Worm (Caenorhabditis elegans) whole organism, L1 larva: ENCODE data around the gene czw-1.
A peak's percentile ranks its signal among the peaks of the same experiment; 100 is the strongest.

Experiments used
- C16A3.4 ChIP-seq: fragments of 150-350 bp; optimal IDR thresholded peaks from 2 replicates; lab custom pipeline; 2014; ENCODE audit warnings: missing biosample characterization, missing genetic modification characterization
- C34B4.2 ChIP-seq: sonication (generic microtip); optimal IDR thresholded peaks from 2 replicates; lab custom pipeline; 2017; ENCODE audit warnings: mild to moderate bottlenecking, missing genetic modification characterization, missing compliant biosample characterization
- ama-1 ChIP-seq: fragments of 150-350 bp; optimal IDR thresholded peaks from 2 replicates; lab custom pipeline; 2014
- ceh-63 ChIP-seq: fragments of 200-800 bp; sonication (Bioruptor generic); optimal IDR thresholded peaks from 2 replicates; lab custom pipeline; 2018; ENCODE audit warnings: mild to moderate bottlenecking, missing genetic modification characterization, missing compliant biosample characterization
- ceh-8 ChIP-seq: fragments of 200-800 bp; sonication (Bioruptor generic); optimal IDR thresholded peaks from 2 replicates; lab custom pipeline; 2018; ENCODE audit warnings: mild to moderate bottlenecking, missing genetic modification characterization, moderate library complexity, missing compliant biosample characterization
- ceh-82 ChIP-seq, 3 experiments: fragments of 150-350 bp in 1 of 3; sonication (generic microtip) in 2 of 3; optimal IDR thresholded peaks; 2 replicates each; lab custom pipeline; 2014 to 2017; ENCODE audit warnings: missing biosample characterization in 3 of 3, missing genetic modification characterization in 3 of 3
- ceh-90 ChIP-seq: sonication (generic microtip); optimal IDR thresholded peaks from 2 replicates; lab custom pipeline; 2016; ENCODE audit warnings: missing genetic modification characterization, missing compliant biosample characterization
- dpl-1 ChIP-seq, 3 experiments: fragments of 150-350 bp in 2 of 3; sonication (generic microtip) in 1 of 3; optimal IDR thresholded peaks; 2 replicates each; lab custom pipeline; 2014 to 2017; ENCODE audit warnings: missing biosample characterization in 3 of 3, missing genetic modification characterization in 3 of 3, missing genetic modification reagents in 3 of 3
- dsc-1 ChIP-seq: sonication (generic microtip); optimal IDR thresholded peaks from 2 replicates; lab custom pipeline; 2016; ENCODE audit warnings: mild to moderate bottlenecking, missing genetic modification characterization, missing compliant biosample characterization
- efl-1 ChIP-seq, 4 experiments: fragments of 150-350 bp; optimal IDR thresholded peaks in 3 of 4; peaks in 1 of 4; 1 replicate in 1 of 4; 2 replicates in 3 of 4; lab custom pipeline; 2014; ENCODE audit warnings: missing biosample characterization in 2 of 4, missing genetic modification characterization in 2 of 4, missing genetic modification reagents in 2 of 4
- efl-3 ChIP-seq: fragments of 200-800 bp; sonication (Bioruptor generic); optimal IDR thresholded peaks from 2 replicates; lab custom pipeline; 2018; ENCODE audit warnings: mild to moderate bottlenecking, missing genetic modification characterization, missing compliant biosample characterization
- egl-13 ChIP-seq: sonication (generic microtip); optimal IDR thresholded peaks from 2 replicates; lab custom pipeline; 2016; ENCODE audit warnings: missing genotype, missing genetic modification reagents, missing genetic modification characterization, missing compliant biosample characterization
- egl-27 ChIP-seq, 2 experiments: fragments of 150-350 bp in 1 of 2; sonication (generic microtip); optimal IDR thresholded peaks; 3 replicates each; lab custom pipeline; 2017 to 2018; ENCODE audit warnings: missing biosample characterization in 2 of 2, missing genetic modification characterization in 2 of 2, missing genetic modification reagents in 2 of 2
- elt-2 ChIP-seq: sonication (generic microtip); optimal IDR thresholded peaks from 2 replicates; lab custom pipeline; 2016; ENCODE audit warnings: missing genetic modification characterization, mild to moderate bottlenecking, inconsistent platforms, missing compliant biosample characterization, missing genetic modification reagents
- ets-5 ChIP-seq: fragments of 200-800 bp; sonication (Bioruptor generic); IDR thresholded peaks from 2 replicates; pipeline ENCODE4 v1.3.6; 2022; ENCODE audit warnings: missing genetic modification characterization, missing compliant biosample characterization
- fkh-10 ChIP-seq: sonication (generic microtip); optimal IDR thresholded peaks from 2 replicates; lab custom pipeline; 2017; ENCODE audit warnings: missing biosample characterization, missing genetic modification reagents, missing genetic modification characterization
- fkh-4 ChIP-seq: sonication (generic microtip); optimal IDR thresholded peaks from 2 replicates; lab custom pipeline; 2016; ENCODE audit warnings: missing compliant biosample characterization, missing genetic modification characterization, borderline replicate concordance
- fkh-8 ChIP-seq: sonication (generic microtip); optimal IDR thresholded peaks from 2 replicates; lab custom pipeline; 2016; ENCODE audit warnings: mild to moderate bottlenecking, missing genetic modification characterization, missing compliant biosample characterization
- hpl-2 ChIP-seq: fragments of 150-350 bp; optimal IDR thresholded peaks from 2 replicates; lab custom pipeline; 2014; ENCODE audit warnings: missing biosample characterization, missing genetic modification reagents, missing genetic modification characterization
- isw-1 ChIP-seq: fragments of 200-800 bp; sonication (Bioruptor generic); IDR thresholded peaks from 2 replicates; pipeline ENCODE4 v1.3.6; 2022; ENCODE audit warnings: missing genetic modification characterization, missing compliant biosample characterization
- lin-13 ChIP-seq: fragments of 150-350 bp; optimal IDR thresholded peaks from 2 replicates; lab custom pipeline; 2014; ENCODE audit warnings: missing biosample characterization, missing genetic modification reagents, missing genetic modification characterization
- lin-14 ChIP-seq: fragments of 200-800 bp; sonication (Bioruptor generic); optimal IDR thresholded peaks from 2 replicates; lab custom pipeline; 2018; ENCODE audit warnings: mild to moderate bottlenecking, missing genetic modification characterization, moderate library complexity, missing compliant biosample characterization
- lin-15B ChIP-seq: fragments of 150-350 bp; sonication (generic microtip); optimal IDR thresholded peaks from 3 replicates; lab custom pipeline; 2014; ENCODE audit warnings: missing biosample characterization, missing genetic modification characterization
- lin-39 ChIP-seq: fragments of 150-350 bp; optimal IDR thresholded peaks from 2 replicates; lab custom pipeline; 2014; ENCODE audit warnings: missing biosample characterization, missing genetic modification reagents, missing genetic modification characterization
- lir-3 ChIP-seq: sonication (generic microtip); optimal IDR thresholded peaks from 2 replicates; lab custom pipeline; 2016; ENCODE audit warnings: mild to moderate bottlenecking, missing genetic modification characterization, moderate library complexity, missing compliant biosample characterization; ENCODE audit not compliant: poor library complexity
- lsy-2 ChIP-seq, 2 experiments: fragments of 150-350 bp; optimal IDR thresholded peaks; 2 replicates each; lab custom pipeline; 2014; ENCODE audit warnings: missing biosample characterization in 2 of 2, missing genetic modification characterization in 2 of 2
- mab-9 ChIP-seq: fragments of 200-800 bp; sonication (Bioruptor generic); IDR thresholded peaks from 2 replicates; pipeline ENCODE4 v1.3.6; 2022; ENCODE audit warnings: missing genetic modification reagents, missing genetic modification characterization, missing compliant biosample characterization
- mdl-1 ChIP-seq, 2 experiments: fragments of 150-350 bp; optimal IDR thresholded peaks; 2 replicates each; lab custom pipeline; 2014 to 2017; ENCODE audit warnings: missing biosample characterization in 2 of 2, missing genetic modification characterization in 2 of 2, inconsistent platforms in 1 of 2
- mef-2 ChIP-seq: fragments of 150-350 bp; optimal IDR thresholded peaks from 2 replicates; lab custom pipeline; 2014; ENCODE audit warnings: missing biosample characterization, missing genetic modification characterization
- mep-1 ChIP-seq: fragments of 150-350 bp; optimal IDR thresholded peaks from 2 replicates; lab custom pipeline; 2014; ENCODE audit warnings: missing biosample characterization, missing genetic modification characterization
- nhr-11 ChIP-seq: fragments of 150-350 bp; optimal IDR thresholded peaks from 2 replicates; lab custom pipeline; 2014; ENCODE audit warnings: missing biosample characterization, missing genetic modification characterization
- nhr-12 ChIP-seq: sonication (generic microtip); optimal IDR thresholded peaks from 2 replicates; lab custom pipeline; 2017; ENCODE audit warnings: missing biosample characterization, missing genetic modification characterization
- nhr-19 ChIP-seq: fragments of 200-800 bp; sonication (Bioruptor generic); conservative IDR thresholded peaks from 2 replicates; pipeline ENCODE4 v1.3.6; 2022; ENCODE audit warnings: missing genetic modification characterization, missing compliant biosample characterization
- nhr-20 ChIP-seq: sonication (generic microtip); optimal IDR thresholded peaks from 2 replicates; lab custom pipeline; 2016; ENCODE audit warnings: mild to moderate bottlenecking, missing genetic modification characterization, missing compliant biosample characterization
- nhr-237 ChIP-seq: fragments of 150-350 bp; optimal IDR thresholded peaks from 2 replicates; lab custom pipeline; 2014; ENCODE audit warnings: missing biosample characterization, missing genetic modification characterization
- nhr-71 ChIP-seq: sonication (generic microtip); optimal IDR thresholded peaks from 2 replicates; lab custom pipeline; 2016; ENCODE audit warnings: mild to moderate bottlenecking, missing genetic modification characterization, moderate library complexity, missing compliant biosample characterization
- nhr-76 ChIP-seq: sonication (generic microtip); optimal IDR thresholded peaks from 2 replicates; lab custom pipeline; 2017; ENCODE audit warnings: missing biosample characterization, missing genetic modification characterization
- nhr-77 ChIP-seq: fragments of 150-350 bp; optimal IDR thresholded peaks from 2 replicates; lab custom pipeline; 2014; ENCODE audit warnings: missing biosample characterization, missing genetic modification characterization
- nhr-84 ChIP-seq: sonication (generic microtip); optimal IDR thresholded peaks from 2 replicates; lab custom pipeline; 2017; ENCODE audit warnings: missing biosample characterization, missing genetic modification characterization
- nhr-85 ChIP-seq: sonication (generic microtip); peaks from one replicate; lab custom pipeline; 2016; ENCODE audit warnings: missing genetic modification characterization, inconsistent platforms, missing compliant biosample characterization
- nhr-90 ChIP-seq: sonication (generic microtip); optimal IDR thresholded peaks from 2 replicates; lab custom pipeline; 2016; ENCODE audit warnings: mild to moderate bottlenecking, missing genetic modification characterization, missing compliant biosample characterization; ENCODE audit not compliant: poor library complexity
- rnt-1 ChIP-seq: sonication (generic microtip); optimal IDR thresholded peaks from 2 replicates; lab custom pipeline; 2016; ENCODE audit warnings: mild to moderate bottlenecking, missing genetic modification characterization, moderate library complexity, missing compliant biosample characterization
- snu-23 ChIP-seq: sonication (generic microtip); optimal IDR thresholded peaks from 2 replicates; lab custom pipeline; 2016; ENCODE audit warnings: missing genetic modification characterization, missing compliant biosample characterization
- sox-4 ChIP-seq: sonication (generic microtip); optimal IDR thresholded peaks from 2 replicates; lab custom pipeline; 2016; ENCODE audit warnings: missing genetic modification characterization, missing compliant biosample characterization
- tlp-1 ChIP-seq: fragments of 150-350 bp; optimal IDR thresholded peaks from 2 replicates; lab custom pipeline; 2014; ENCODE audit warnings: missing biosample characterization, missing genetic modification characterization
- unc-130 ChIP-seq: fragments of 150-350 bp; optimal IDR thresholded peaks from 2 replicates; lab custom pipeline; 2017; ENCODE audit warnings: missing biosample characterization, missing genetic modification characterization, inconsistent platforms
- unc-30 ChIP-seq: sonication (generic microtip); optimal IDR thresholded peaks from 2 replicates; lab custom pipeline; 2017; ENCODE audit warnings: missing biosample characterization, missing genetic modification characterization
- unc-62 ChIP-seq: fragments of 150-350 bp; optimal IDR thresholded peaks from 2 replicates; lab custom pipeline; 2014; ENCODE audit warnings: missing biosample characterization, missing genetic modification reagents, missing genetic modification characterization
- unc-86 ChIP-seq: sonication (generic microtip); optimal IDR thresholded peaks from 2 replicates; lab custom pipeline; 2016; ENCODE audit warnings: missing genetic modification characterization, missing compliant biosample characterization
- unc-98 ChIP-seq: fragments of 200-800 bp; sonication (Bioruptor generic); IDR thresholded peaks from 2 replicates; pipeline ENCODE4 v1.3.6; 2022; ENCODE audit warnings: missing genetic modification characterization, missing compliant biosample characterization
- zip-4 ChIP-seq: fragments of 200-800 bp; sonication (Bioruptor generic); optimal IDR thresholded peaks from 2 replicates; lab custom pipeline; 2018; ENCODE audit warnings: mild to moderate bottlenecking, missing genetic modification characterization, moderate library complexity, missing compliant biosample characterization

The czw-1 gene

ce11 chrIV:7906643-7907042, 40.0 kb downstream of the czw-1 start:
- no peak for TF ChIP-seq nhr-12 (tag; lab: Kevin White, UChicago)
- no peak for TF ChIP-seq nhr-77 (tag; lab: Kevin White, UChicago)
- no peak for TF ChIP-seq efl-1 (optimal IDR thresholded peaks at IDR 0.05; lab: Kevin White, UChicago)
- peak in 1 of 2 experiments; percentile 91 for TF ChIP-seq efl-1 (GFP tag; optimal IDR thresholded peaks at IDR 0.05 in 1 of 2; lab: Kevin White, UChicago)
- no peak for TF ChIP-seq lin-14 (GFP tag; lab: Kevin White, UChicago)
- no peak for TF ChIP-seq unc-62 (GFP tag; lab: Kevin White, UChicago)
- no peak for TF ChIP-seq nhr-85 (tag; lab: Kevin White, UChicago)

ce11 chrIV:7903359-7903758, 43.3 kb downstream of the czw-1 start, which contains the start of gene C49H3.6:
Gene C49H3.6, plus strand, starts transcription at chrIV:7903738.
- peak; percentile 47 for TF ChIP-seq snu-23 (GFP tag; lab: Kevin White, UChicago)
- TF ChIP-seq unc-130 (tag; lab: Kevin White, UChicago) = no peak
- no peak for TF ChIP-seq nhr-84 (tag; lab: Kevin White, UChicago)
- peak; percentile 2 for TF ChIP-seq fkh-10 (GFP tag; lab: Kevin White, UChicago)
- TF ChIP-seq unc-86 (tag; lab: Kevin White, UChicago) = no peak
- TF ChIP-seq ceh-8 (GFP tag; lab: Kevin White, UChicago) = no peak
- peak; percentile 43 for TF ChIP-seq fkh-8 (tag; lab: Kevin White, UChicago)
- no peak for TF ChIP-seq unc-98
- TF ChIP-seq elt-2 = no peak
- TF ChIP-seq lsy-2 (tag; optimal IDR thresholded peaks at IDR 0.05; lab: Kevin White, UChicago) = peak in 1 of 2 experiments; percentile 72
- TF ChIP-seq lin-15B (tag; lab: Kevin White, UChicago) = no peak
- TF ChIP-seq ceh-63 = no peak
- TF ChIP-seq lir-3 (tag; lab: Kevin White, UChicago) = peak; percentile 3
- TF ChIP-seq efl-3 = no peak
- TF ChIP-seq mef-2 (tag; lab: Kevin White, UChicago) = no peak
- no peak for TF ChIP-seq ceh-90 (tag; lab: Kevin White, UChicago)
- peak; percentile 17 for TF ChIP-seq nhr-20 (tag; lab: Kevin White, UChicago)
- TF ChIP-seq egl-27 (tag; optimal IDR thresholded peaks at IDR 0.05; lab: Kevin White, UChicago) = no peak
- peak in 1 of 3 experiments; percentile 39 for TF ChIP-seq ceh-82 (tag; optimal IDR thresholded peaks at IDR 0.05; lab: Kevin White, UChicago)
- TF ChIP-seq zip-4 (GFP tag; lab: Kevin White, UChicago) = no peak
- no peak for TF ChIP-seq hpl-2 (GFP tag; lab: Kevin White, UChicago)
- no peak for TF ChIP-seq nhr-237 (tag; lab: Kevin White, UChicago)
- TF ChIP-seq lin-14 (GFP tag; lab: Kevin White, UChicago) = peak; percentile 79
- TF ChIP-seq sox-4 (tag; lab: Kevin White, UChicago) = no peak
- no peak for TF ChIP-seq ets-5 (GFP tag; lab: Robert Waterston, UW)
- TF ChIP-seq C34B4.2 (tag; lab: Kevin White, UChicago) = no peak
- TF ChIP-seq mdl-1 (tag; optimal IDR thresholded peaks at IDR 0.05; lab: Kevin White, UChicago) = peak in 1 of 2 experiments; percentile 21
- TF ChIP-seq fkh-4 (tag; lab: Kevin White, UChicago) = no peak
- TF ChIP-seq ama-1 (lab: Kevin White, UChicago) = no peak
- peak; percentile 42 for TF ChIP-seq rnt-1 (tag; lab: Kevin White, UChicago)
- TF ChIP-seq lin-39 (tag; lab: Kevin White, UChicago) = no peak
- peak; percentile 38 for TF ChIP-seq mep-1 (tag; lab: Kevin White, UChicago)
- TF ChIP-seq mab-9 = no peak
- peak; percentile 55 for TF ChIP-seq nhr-71 (tag; lab: Kevin White, UChicago)
- no peak for TF ChIP-seq egl-13
- no peak for TF ChIP-seq lin-13 (GFP tag; lab: Kevin White, UChicago)
- no peak for TF ChIP-seq unc-30 (tag; lab: Kevin White, UChicago)
- TF ChIP-seq nhr-90 (tag; lab: Kevin White, UChicago) = no peak
- no peak for TF ChIP-seq unc-62 (GFP tag; lab: Kevin White, UChicago)
- TF ChIP-seq isw-1 (GFP tag; lab: Robert Waterston, UW) = peak; percentile 18; the same call in 1 of the 2 replicates
- TF ChIP-seq nhr-19 = no peak
- TF ChIP-seq nhr-76 (tag; lab: Kevin White, UChicago) = no peak
- TF ChIP-seq nhr-11 = no peak
- TF ChIP-seq tlp-1 (tag; lab: Kevin White, UChicago) = no peak
- TF ChIP-seq dpl-1 (GFP tag; optimal IDR thresholded peaks at IDR 0.05; lab: Kevin White, UChicago) = peak in 1 of 3 experiments; percentile 18
- TF ChIP-seq C16A3.4 = no peak
- TF ChIP-seq nhr-85 (tag; lab: Kevin White, UChicago) = no peak
- peak; percentile 23 for TF ChIP-seq dsc-1 (tag; lab: Kevin White, UChicago)
